Worm (Caenorhabditis elegans) whole organism, mixed stage, embryonic: ENCODE data around the gene oac-53.

Experiments
- M03D4.4 ChIP-seq: sonication (generic microtip); optimal IDR thresholded peaks from 2 replicates; lab custom pipeline; 2017; ENCODE audit warnings: mild to moderate bottlenecking, missing genetic modification characterization, missing compliant biosample characterization
- bed-3 ChIP-seq: fragments of 200-800 bp; sonication (Bioruptor generic); optimal IDR thresholded peaks from 3 replicates; lab custom pipeline; 2018; ENCODE audit warnings: mild to moderate bottlenecking, missing genetic modification characterization, moderate library complexity, missing compliant biosample characterization
- blmp-1 ChIP-seq: fragments of 150-350 bp; optimal IDR thresholded peaks from 2 replicates; lab custom pipeline; 2014; ENCODE audit warnings: missing biosample characterization, missing genetic modification characterization
- ceh-39 ChIP-seq: fragments of 150-350 bp; optimal IDR thresholded peaks from 2 replicates; lab custom pipeline; 2014; ENCODE audit warnings: missing biosample characterization, missing genetic modification characterization
- ceh-43 ChIP-seq: fragments of 200-800 bp; sonication (Bioruptor generic); optimal IDR thresholded peaks from 2 replicates; lab custom pipeline; 2018; ENCODE audit warnings: mild to moderate bottlenecking, missing genetic modification characterization, moderate library complexity, missing compliant biosample characterization
- ceh-83 ChIP-seq: fragments of 200-800 bp; sonication (Bioruptor generic); optimal IDR thresholded peaks from 2 replicates; lab custom pipeline; 2018; ENCODE audit warnings: mild to moderate bottlenecking, missing genetic modification characterization, missing compliant biosample characterization
- ces-1 ChIP-seq: fragments of 150-350 bp; optimal IDR thresholded peaks from 2 replicates; lab custom pipeline; 2014; ENCODE audit warnings: missing biosample characterization, missing genetic modification reagents, missing genetic modification characterization
- cnd-1 ChIP-seq: fragments of 200-800 bp; sonication (Bioruptor generic); optimal IDR thresholded peaks from 2 replicates; lab custom pipeline; 2018; ENCODE audit warnings: mild to moderate bottlenecking, missing genetic modification characterization, missing compliant biosample characterization
- drap-1 ChIP-seq: fragments of 200-800 bp; sonication (Bioruptor generic); optimal IDR thresholded peaks from 3 replicates; lab custom pipeline; 2018; ENCODE audit warnings: mild to moderate bottlenecking, missing genetic modification characterization, missing compliant biosample characterization
- elt-1 ChIP-seq: sonication (generic microtip); optimal IDR thresholded peaks from 2 replicates; lab custom pipeline; 2017; ENCODE audit warnings: missing genetic modification characterization, mild to moderate bottlenecking, missing compliant biosample characterization, antibody characterized with exemption, moderate library complexity, borderline replicate concordance; ENCODE audit not compliant: insufficient read depth
- elt-3 ChIP-seq: fragments of 150-350 bp; optimal IDR thresholded peaks from 2 replicates; lab custom pipeline; 2014; ENCODE audit warnings: missing biosample characterization, missing genetic modification characterization
- flh-1 ChIP-seq: fragments of 200-800 bp; sonication (Bioruptor generic); optimal IDR thresholded peaks from 2 replicates; lab custom pipeline; 2018; ENCODE audit warnings: mild to moderate bottlenecking, missing genetic modification characterization, moderate library complexity, missing compliant biosample characterization
- ham-2 ChIP-seq: fragments of 200-800 bp; sonication (Bioruptor generic); optimal IDR thresholded peaks from 2 replicates; lab custom pipeline; 2018; ENCODE audit warnings: mild to moderate bottlenecking, missing genetic modification characterization, missing compliant biosample characterization
- hlh-1 ChIP-seq: fragments of 150-350 bp; optimal IDR thresholded peaks from 2 replicates; lab custom pipeline; 2014; ENCODE audit warnings: missing biosample characterization, missing genetic modification reagents, missing genetic modification characterization
- lin-13 ChIP-seq: fragments of 150-350 bp; optimal IDR thresholded peaks from 2 replicates; lab custom pipeline; 2014; ENCODE audit warnings: missing biosample characterization, missing genetic modification characterization
- lin-32 ChIP-seq: fragments of 200-800 bp; sonication (Bioruptor generic); optimal IDR thresholded peaks from 2 replicates; lab custom pipeline; 2018; ENCODE audit warnings: mild to moderate bottlenecking, missing genetic modification characterization, missing compliant biosample characterization
- lsy-2 ChIP-seq: fragments of 150-350 bp; optimal IDR thresholded peaks from 2 replicates; lab custom pipeline; 2014; ENCODE audit warnings: missing biosample characterization, missing genetic modification characterization
- mep-1 ChIP-seq: fragments of 150-350 bp; optimal IDR thresholded peaks from 2 replicates; lab custom pipeline; 2017; ENCODE audit warnings: missing biosample characterization, missing genetic modification reagents, missing genetic modification characterization, inconsistent platforms
- mls-2 ChIP-seq: sonication (generic microtip); optimal IDR thresholded peaks from 2 replicates; lab custom pipeline; 2016; ENCODE audit warnings: mild to moderate bottlenecking, missing genetic modification characterization, moderate library complexity, missing compliant biosample characterization
- nhr-237 ChIP-seq: fragments of 150-350 bp; optimal IDR thresholded peaks from 2 replicates; lab custom pipeline; 2014; ENCODE audit warnings: missing biosample characterization, missing genetic modification characterization
- nhr-28 ChIP-seq: fragments of 150-350 bp; optimal IDR thresholded peaks from 2 replicates; lab custom pipeline; 2014; ENCODE audit warnings: missing biosample characterization, missing genetic modification characterization
- pha-4 ChIP-seq: fragments of 150-350 bp; optimal IDR thresholded peaks from 2 replicates; lab custom pipeline; 2018; ENCODE audit warnings: missing biosample characterization, missing genetic modification reagents, missing genetic modification characterization
- sem-2 ChIP-seq: fragments of 200-800 bp; sonication (Bioruptor generic); optimal IDR thresholded peaks from 2 replicates; lab custom pipeline; 2018; ENCODE audit warnings: mild to moderate bottlenecking, missing genetic modification characterization, missing compliant biosample characterization
- sptf-1 ChIP-seq: sonication (generic microtip); optimal IDR thresholded peaks from 2 replicates; lab custom pipeline; 2017; ENCODE audit warnings: mild to moderate bottlenecking, missing genetic modification characterization, moderate library complexity, missing compliant biosample characterization
- tbx-8 ChIP-seq: fragments of 200-800 bp; sonication (Bioruptor generic); optimal IDR thresholded peaks from 2 replicates; lab custom pipeline; 2018; ENCODE audit warnings: mild to moderate bottlenecking, missing genetic modification characterization, moderate library complexity, missing compliant biosample characterization
- unc-120 ChIP-seq: sonication (generic microtip); optimal IDR thresholded peaks from 2 replicates; lab custom pipeline; 2017; ENCODE audit warnings: missing genetic modification characterization, missing compliant biosample characterization; ENCODE audit not compliant: poor library complexity, severe bottlenecking
- unc-39 ChIP-seq: fragments of 150-350 bp; optimal IDR thresholded peaks from 2 replicates; lab custom pipeline; 2014; ENCODE audit warnings: missing biosample characterization, missing genetic modification characterization
- unc-62 ChIP-seq: fragments of 150-350 bp; optimal IDR thresholded peaks from 2 replicates; lab custom pipeline; 2014; ENCODE audit warnings: missing biosample characterization, missing genetic modification reagents, missing genetic modification characterization
- ztf-11 ChIP-seq: fragments of 150-350 bp; optimal IDR thresholded peaks from 2 replicates; lab custom pipeline; 2014; ENCODE audit warnings: missing biosample characterization, missing genetic modification characterization

oac-53 gene

DNA sequence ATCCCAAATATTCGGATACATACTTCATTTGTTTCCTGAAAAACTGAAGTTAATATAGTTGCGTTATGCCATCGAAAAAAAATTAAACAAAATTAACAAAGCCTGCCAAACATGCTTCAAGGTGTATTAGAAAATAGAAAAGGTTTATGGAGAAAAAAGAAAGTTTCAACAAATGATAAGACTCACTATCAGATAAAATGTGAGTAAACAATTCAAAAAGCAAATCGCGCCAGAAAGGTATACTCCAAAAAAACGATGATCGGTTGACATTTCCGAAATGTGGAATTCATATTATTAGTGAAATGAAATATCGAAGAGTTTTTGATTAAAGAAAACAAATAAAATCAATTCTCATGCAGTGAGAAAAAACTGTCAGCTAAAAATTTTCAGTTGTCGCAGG lies 6.9 kb downstream of the oac-53 start, which contains the start of gene Y70C5A.3:
Y70C5A.3 (minus strand) TSS at position 50 of the 400 bp plus-strand sequence.
- no peak for TF ChIP-seq ces-1 (GFP tag; lab: Kevin White, UChicago)
- TF ChIP-seq pha-4 (tag; lab: Kevin White, UChicago), result no peak

ce11 chrV:16617462-16617861 lies 10.3 kb downstream of the oac-53 start, which contains the start of gene Y70C5A.4:
Gene Y70C5A.4 (plus strand): TSS chrV:16617762.
- TF ChIP-seq elt-3, result no peak
- no peak for TF ChIP-seq ceh-83 (GFP tag; lab: Kevin White, UChicago)
- no peak for TF ChIP-seq ztf-11 (tag; lab: Kevin White, UChicago)
- no peak for TF ChIP-seq drap-1 (GFP tag; lab: Kevin White, UChicago)
- TF ChIP-seq M03D4.4 (tag; lab: Kevin White, UChicago), result no peak
- TF ChIP-seq sptf-1 (tag; lab: Kevin White, UChicago), result no peak
- no peak for TF ChIP-seq unc-62 (GFP tag; lab: Kevin White, UChicago)
- TF ChIP-seq blmp-1, result no peak
- TF ChIP-seq, all 35 proteins: peak for 0

ce11 chrV:16610791-16611385 lies 16.9 kb downstream of the oac-53 start, which contains the start of gene srw-54:
Gene srw-54 (plus strand): TSS chrV:16611335.
- no peak for TF ChIP-seq unc-39 (tag; lab: Kevin White, UChicago)
- TF ChIP-seq ham-2 (GFP tag; lab: Kevin White, UChicago), result no peak
- no peak for TF ChIP-seq ceh-39 (tag; lab: Kevin White, UChicago)
- TF ChIP-seq tbx-8, result no peak
- TF ChIP-seq sem-2 (GFP tag; lab: Kevin White, UChicago), result no peak
- no peak for TF ChIP-seq hlh-1 (tag; lab: Kevin White, UChicago)
- TF ChIP-seq unc-120 (tag; lab: Kevin White, UChicago), result no peak
- TF ChIP-seq elt-3, result no peak
- TF ChIP-seq ztf-11 (tag; lab: Kevin White, UChicago), result no peak
- no peak for TF ChIP-seq lsy-2 (tag; lab: Kevin White, UChicago)
- no peak for TF ChIP-seq ceh-43 (GFP tag; lab: Kevin White, UChicago)
- TF ChIP-seq pha-4 (tag; lab: Kevin White, UChicago), result no peak
- no peak for TF ChIP-seq M03D4.4 (tag; lab: Kevin White, UChicago)
- no peak for TF ChIP-seq sptf-1 (tag; lab: Kevin White, UChicago)
- no peak for TF ChIP-seq nhr-237 (tag; lab: Kevin White, UChicago)
- TF ChIP-seq ces-1 (GFP tag; lab: Kevin White, UChicago), result no peak

- TF ChIP-seq elt-1 (tag; lab: Kevin White, UChicago) (no peak), lin-32 (GFP tag; lab: Kevin White, UChicago) (no peak), pha-4 (tag; lab: Kevin White, UChicago) (no peak), lsy-2 (tag; lab: Kevin White, UChicago) (no peak), flh-1 (no peak), mls-2 (tag; lab: Kevin White, UChicago) (no peak), elt-3 (no peak), mep-1 (no peak), unc-120 (tag; lab: Kevin White, UChicago) (no peak), nhr-28 (tag; lab: Kevin White, UChicago) (no peak), cnd-1 (no peak), nhr-237 (tag; lab: Kevin White, UChicago) (no peak), ztf-11 (tag; lab: Kevin White, UChicago) (no peak)
Observed at ce11 chrV:16610094-16610493, 17.7 kb downstream of the oac-53 start.

DNA sequence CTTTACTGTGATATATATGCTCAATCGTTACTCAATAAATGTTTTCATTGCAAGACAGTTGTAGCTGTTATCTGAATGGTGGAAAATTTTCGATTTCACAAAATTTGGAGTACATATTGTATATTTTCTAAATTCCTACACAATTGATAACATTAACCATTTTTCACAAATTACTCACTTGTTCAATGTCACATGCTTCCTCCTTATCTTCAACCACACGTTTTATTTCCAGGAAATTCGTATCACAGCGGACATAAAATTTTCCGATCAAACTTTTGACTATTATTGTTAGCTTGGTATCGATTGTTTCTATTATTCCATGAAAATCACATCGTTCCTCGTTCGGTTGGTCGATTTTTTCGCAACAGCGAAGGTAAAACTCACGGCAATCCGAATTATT lies 19.3 kb downstream of the oac-53 start:
- TF ChIP-seq lin-13 (no peak), unc-120 (tag; lab: Kevin White, UChicago) (no peak), unc-62 (GFP tag; lab: Kevin White, UChicago) (no peak), bed-3 (GFP tag; lab: Kevin White, UChicago) (no peak), ztf-11 (tag; lab: Kevin White, UChicago) (no peak), ceh-83 (GFP tag; lab: Kevin White, UChicago) (no peak), ham-2 (GFP tag; lab: Kevin White, UChicago) (no peak), hlh-1 (tag; lab: Kevin White, UChicago) (no peak), nhr-28 (tag; lab: Kevin White, UChicago) (no peak), unc-39 (tag; lab: Kevin White, UChicago) (no peak), flh-1 (no peak)
